Worm (Caenorhabditis elegans) whole organism, L1 larva: ENCODE data around the gene dpy-26.

ENCODE experiments used
- C34B4.2 ChIP-seq: sonication (generic microtip); optimal IDR thresholded peaks from 2 replicates; lab custom pipeline; 2017; ENCODE audit warnings: mild to moderate bottlenecking, missing genetic modification characterization, missing compliant biosample characterization
- F16B12.6 ChIP-seq: fragments of 150-350 bp; optimal IDR thresholded peaks from 2 replicates; lab custom pipeline; 2014; ENCODE audit warnings: missing biosample characterization, missing genetic modification characterization
- Y116A8C.19 ChIP-seq: sonication (generic microtip); optimal IDR thresholded peaks from 2 replicates; lab custom pipeline; 2016; ENCODE audit warnings: missing compliant biosample characterization, missing genetic modification characterization, borderline replicate concordance
- alr-1 ChIP-seq: fragments of 200-800 bp; sonication (Bioruptor generic); optimal IDR thresholded peaks from 2 replicates; lab custom pipeline; 2018; ENCODE audit warnings: borderline replicate concordance, mild to moderate bottlenecking, missing genetic modification characterization, missing compliant biosample characterization
- aly-2 ChIP-seq: fragments of 150-350 bp; optimal IDR thresholded peaks from 2 replicates; lab custom pipeline; 2014; ENCODE audit warnings: missing biosample characterization, missing genetic modification characterization
- blmp-1 ChIP-seq: fragments of 150-350 bp; optimal IDR thresholded peaks from 2 replicates; lab custom pipeline; 2014; ENCODE audit warnings: missing biosample characterization, missing genetic modification characterization
- ceh-8 ChIP-seq: fragments of 200-800 bp; sonication (Bioruptor generic); optimal IDR thresholded peaks from 2 replicates; lab custom pipeline; 2018; ENCODE audit warnings: mild to moderate bottlenecking, missing genetic modification characterization, moderate library complexity, missing compliant biosample characterization
- ces-1 ChIP-seq: fragments of 150-350 bp; optimal IDR thresholded peaks from 2 replicates; lab custom pipeline; 2014; ENCODE audit warnings: missing biosample characterization, missing genetic modification reagents, missing genetic modification characterization
- efl-1 ChIP-seq, 4 experiments: fragments of 150-350 bp; optimal IDR thresholded peaks in 3 of 4; peaks in 1 of 4; 1 replicate in 1 of 4; 2 replicates in 3 of 4; lab custom pipeline; 2014; ENCODE audit warnings: missing biosample characterization in 2 of 4, missing genetic modification characterization in 2 of 4, missing genetic modification reagents in 2 of 4
- elt-2 ChIP-seq: sonication (generic microtip); optimal IDR thresholded peaks from 2 replicates; lab custom pipeline; 2016; ENCODE audit warnings: missing genetic modification characterization, mild to moderate bottlenecking, inconsistent platforms, missing compliant biosample characterization, missing genetic modification reagents
- elt-3 ChIP-seq, 6 experiments: fragments of 150-350 bp in 1 of 6; sonication (generic microtip); optimal IDR thresholded peaks; 2 replicates each; lab custom pipeline; 2017 to 2018; ENCODE audit warnings: missing biosample characterization in 6 of 6, missing genetic modification characterization in 6 of 6, inconsistent platforms in 1 of 6
- ets-5 ChIP-seq: fragments of 200-800 bp; sonication (Bioruptor generic); IDR thresholded peaks from 2 replicates; pipeline ENCODE4 v1.3.6; 2022; ENCODE audit warnings: missing genetic modification characterization, missing compliant biosample characterization
- fkh-4 ChIP-seq: sonication (generic microtip); optimal IDR thresholded peaks from 2 replicates; lab custom pipeline; 2016; ENCODE audit warnings: missing compliant biosample characterization, missing genetic modification characterization, borderline replicate concordance
- fos-1 ChIP-seq: fragments of 150-350 bp; optimal IDR thresholded peaks from 2 replicates; lab custom pipeline; 2014; ENCODE audit warnings: missing biosample characterization, missing genetic modification characterization
- hlh-17 ChIP-seq: fragments of 200-800 bp; sonication (Bioruptor generic); optimal IDR thresholded peaks from 2 replicates; lab custom pipeline; 2018; ENCODE audit warnings: missing genetic modification characterization, mild to moderate bottlenecking, missing compliant biosample characterization, moderate library complexity, borderline replicate concordance
- isw-1 ChIP-seq: fragments of 200-800 bp; sonication (Bioruptor generic); IDR thresholded peaks from 2 replicates; pipeline ENCODE4 v1.3.6; 2022; ENCODE audit warnings: missing genetic modification characterization, missing compliant biosample characterization
- jun-1 ChIP-seq: fragments of 150-350 bp; optimal IDR thresholded peaks from 2 replicates; lab custom pipeline; 2014; ENCODE audit warnings: missing biosample characterization, missing genetic modification reagents, missing genetic modification characterization
- lin-15B ChIP-seq: fragments of 150-350 bp; sonication (generic microtip); optimal IDR thresholded peaks from 3 replicates; lab custom pipeline; 2014; ENCODE audit warnings: missing biosample characterization, missing genetic modification characterization
- lin-39 ChIP-seq: fragments of 150-350 bp; optimal IDR thresholded peaks from 2 replicates; lab custom pipeline; 2014; ENCODE audit warnings: missing biosample characterization, missing genetic modification reagents, missing genetic modification characterization
- mab-9 ChIP-seq: fragments of 200-800 bp; sonication (Bioruptor generic); IDR thresholded peaks from 2 replicates; pipeline ENCODE4 v1.3.6; 2022; ENCODE audit warnings: missing genetic modification reagents, missing genetic modification characterization, missing compliant biosample characterization
- nhr-11 ChIP-seq: fragments of 150-350 bp; optimal IDR thresholded peaks from 2 replicates; lab custom pipeline; 2014; ENCODE audit warnings: missing biosample characterization, missing genetic modification characterization
- nhr-76 ChIP-seq: sonication (generic microtip); optimal IDR thresholded peaks from 2 replicates; lab custom pipeline; 2017; ENCODE audit warnings: missing biosample characterization, missing genetic modification characterization
- nhr-85 ChIP-seq: sonication (generic microtip); peaks from one replicate; lab custom pipeline; 2016; ENCODE audit warnings: missing genetic modification characterization, inconsistent platforms, missing compliant biosample characterization
- nhr-90 ChIP-seq: sonication (generic microtip); optimal IDR thresholded peaks from 2 replicates; lab custom pipeline; 2016; ENCODE audit warnings: mild to moderate bottlenecking, missing genetic modification characterization, missing compliant biosample characterization; ENCODE audit not compliant: poor library complexity
- pqm-1 ChIP-seq: sonication (generic microtip); optimal IDR thresholded peaks from 3 replicates; lab custom pipeline; 2017; ENCODE audit warnings: missing biosample characterization, missing genetic modification characterization
- snpc-4 ChIP-seq: fragments of 150-350 bp; optimal IDR thresholded peaks from 2 replicates; lab custom pipeline; 2014; ENCODE audit warnings: missing biosample characterization, missing genetic modification characterization
- snu-23 ChIP-seq: sonication (generic microtip); optimal IDR thresholded peaks from 2 replicates; lab custom pipeline; 2016; ENCODE audit warnings: missing genetic modification characterization, missing compliant biosample characterization
- tlp-1 ChIP-seq: fragments of 150-350 bp; optimal IDR thresholded peaks from 2 replicates; lab custom pipeline; 2014; ENCODE audit warnings: missing biosample characterization, missing genetic modification characterization
- unc-86 ChIP-seq: sonication (generic microtip); optimal IDR thresholded peaks from 2 replicates; lab custom pipeline; 2016; ENCODE audit warnings: missing genetic modification characterization, missing compliant biosample characterization
- vab-15 ChIP-seq: sonication (generic microtip); optimal IDR thresholded peaks from 2 replicates; lab custom pipeline; 2017; ENCODE audit warnings: missing genotype, mild to moderate bottlenecking, missing genetic modification characterization, missing compliant biosample characterization
- xbp-1 ChIP-seq: sonication (generic microtip); optimal IDR thresholded peaks from 2 replicates; lab custom pipeline; 2016; ENCODE audit warnings: missing genetic modification characterization, missing compliant biosample characterization
- ztf-4 ChIP-seq: fragments of 150-350 bp; optimal IDR thresholded peaks from 2 replicates; lab custom pipeline; 2014; ENCODE audit warnings: missing biosample characterization, missing genetic modification characterization

Gene dpy-26

ce11 chrIV:12438359-12438758 lies 12.8 kb downstream of the dpy-26 start, which contains the start of gene clec-185:
clec-185 (plus strand) TSS chrIV:12438659.
- TF ChIP-seq efl-1 (optimal IDR thresholded peaks at IDR 0.05; lab: Kevin White, UChicago) (no peak), efl-1 (GFP tag; optimal IDR thresholded peaks at IDR 0.05 in 1 of 2; lab: Kevin White, UChicago) (peak in 1 of 2 experiments; percentile 79), isw-1 (GFP tag; lab: Robert Waterston, UW) (no peak), nhr-76 (tag; lab: Kevin White, UChicago) (no peak), alr-1 (no peak), fkh-4 (tag; lab: Kevin White, UChicago) (no peak), C34B4.2 (tag; lab: Kevin White, UChicago) (no peak), unc-86 (no peak)

- TF ChIP-seq ets-5: no peak
- TF ChIP-seq nhr-11 (tag; lab: Kevin White, UChicago): no peak
- no peak for TF ChIP-seq Y116A8C.19 (tag; lab: Kevin White, UChicago)
- no peak for TF ChIP-seq elt-3 (tag; optimal IDR thresholded peaks at IDR 0.05; lab: Kevin White, UChicago)
- no peak for TF ChIP-seq efl-1 (optimal IDR thresholded peaks at IDR 0.05; lab: Kevin White, UChicago)
- no peak for TF ChIP-seq efl-1 (GFP tag; optimal IDR thresholded peaks at IDR 0.05 in 1 of 2; lab: Kevin White, UChicago)
- TF ChIP-seq unc-86: no peak
- TF ChIP-seq tlp-1: peak; percentile 88
- TF ChIP-seq vab-15: no peak
- TF ChIP-seq fkh-4 (tag; lab: Kevin White, UChicago): no peak
- TF ChIP-seq mab-9 (GFP tag; lab: Robert Waterston, UW): no peak
- TF ChIP-seq pqm-1: peak; percentile 4
- no peak for TF ChIP-seq ztf-4 (tag; lab: Kevin White, UChicago)
- peak; percentile 97 for TF ChIP-seq elt-2 (tag; lab: Kevin White, UChicago)
- TF ChIP-seq snpc-4 (tag; lab: Kevin White, UChicago): no peak
- no peak for TF ChIP-seq lin-39
- TF ChIP-seq nhr-90 (tag; lab: Kevin White, UChicago): no peak
- no peak for TF ChIP-seq xbp-1 (tag; lab: Kevin White, UChicago)
- TF ChIP-seq F16B12.6 (tag; lab: Kevin White, UChicago): no peak
- no peak for TF ChIP-seq fos-1 (tag; lab: Kevin White, UChicago)
- no peak for TF ChIP-seq snu-23 (GFP tag; lab: Kevin White, UChicago)
- no peak for TF ChIP-seq hlh-17
Observed at ce11 chrIV:12435442-12435841, 15.7 kb downstream of the dpy-26 start, which contains the start of gene irg-4. irg-4 (plus strand) TSS chrIV:12435833.

- TF ChIP-seq tlp-1: no peak
- TF ChIP-seq nhr-85 (tag; lab: Kevin White, UChicago): no peak
- no peak for TF ChIP-seq nhr-76 (tag; lab: Kevin White, UChicago)
- no peak for TF ChIP-seq pqm-1
- TF ChIP-seq ceh-8 (GFP tag; lab: Kevin White, UChicago): no peak
- TF ChIP-seq ces-1: no peak
- TF ChIP-seq aly-2 (tag; lab: Kevin White, UChicago): no peak
- no peak for TF ChIP-seq jun-1 (tag; lab: Kevin White, UChicago)
Observed at ce11 chrIV:12432340-12432739, 18.8 kb downstream of the dpy-26 start, which contains the start of gene clec-184. clec-184 (plus strand) TSS chrIV:12432640.

ce11 chrIV:12431755-12432154 lies 19.4 kb downstream of the dpy-26 start:
- no peak for TF ChIP-seq lin-15B (tag; lab: Kevin White, UChicago)
- TF ChIP-seq efl-1 (optimal IDR thresholded peaks at IDR 0.05; lab: Kevin White, UChicago): no peak
- TF ChIP-seq efl-1 (GFP tag; optimal IDR thresholded peaks at IDR 0.05 in 1 of 2; lab: Kevin White, UChicago): peak in 1 of 2 experiments; percentile 3
- TF ChIP-seq, all 84 proteins: peak for 1

ce11 chrIV:12429504-12429903 lies 21.6 kb downstream of the dpy-26 start:
- TF ChIP-seq blmp-1 (tag; lab: Kevin White, UChicago) (peak; percentile 13), elt-2 (tag; lab: Kevin White, UChicago) (no peak)
